Fruit fly (Drosophila melanogaster) whole organism, adult: ENCODE measurements around the gene CG15042.

Experiments used
- CG1620 ChIP-seq: fragments of 200-800 bp; sonication (Bioruptor generic); optimal IDR thresholded peaks from 2 replicates; lab custom pipeline; 2016; ENCODE audit warnings: missing biosample characterization, missing genetic modification characterization
- CG5204 ChIP-seq: fragments of 200-800 bp; sonication (Bioruptor generic); optimal IDR thresholded peaks from 2 replicates; lab custom pipeline; 2016; ENCODE audit warnings: missing biosample characterization, missing genetic modification characterization
- Clk ChIP-seq: fragments of 200-800 bp; sonication (Bioruptor generic); optimal IDR thresholded peaks from 2 replicates; lab custom pipeline; 2017; ENCODE audit warnings: missing biosample characterization, missing genetic modification characterization
- bab1 ChIP-seq: fragments of 200-800 bp; sonication (Bioruptor generic); optimal IDR thresholded peaks from 3 replicates; lab custom pipeline; 2019; ENCODE audit warnings: missing biosample characterization, mild to moderate bottlenecking, missing genetic modification characterization, moderate library complexity
- kay ChIP-seq: fragments of 200-800 bp; sonication (Bioruptor generic); peaks from one replicate; lab custom pipeline; 2016; ENCODE audit warnings: missing biosample characterization, missing genetic modification characterization, borderline replicate concordance
- pad ChIP-seq: fragments of 200-800 bp; sonication (Bioruptor generic); optimal IDR thresholded peaks from 3 replicates; lab custom pipeline; 2017; ENCODE audit warnings: missing biosample characterization, missing genetic modification characterization, mild to moderate bottlenecking, moderate library complexity, missing genetic modification reagents

- TF ChIP-seq CG5204 (no peak), bab1 (no peak), Clk (GFP tag; lab: Kevin White, UChicago) (no peak), CG1620 (no peak), kay (no peak), pad (no peak)
These were observed 22.7 kb upstream of the CG15042 start for dm6 chrX:18550726-18551125.
